Worm (Caenorhabditis elegans) whole organism, young adult: Measurements from ENCODE around the gene nspb-2.
A peak's percentile ranks its signal among the peaks of the same experiment; 100 is the strongest.

Experiments used
- B0019.2 ChIP-seq: fragments of 200-800 bp; sonication (Bioruptor generic); conservative IDR thresholded peaks from 2 replicates; pipeline ENCODE4 v1.3.6; 2022; ENCODE audit warnings: missing genetic modification reagents, missing genetic modification characterization, missing compliant biosample characterization
- B0261.1 ChIP-seq: sonication (generic microtip); optimal IDR thresholded peaks from 2 replicates; lab custom pipeline; 2016; ENCODE audit warnings: mild to moderate bottlenecking, missing genetic modification characterization, moderate library complexity, missing compliant biosample characterization
- B0336.3 ChIP-seq: fragments of 200-800 bp; sonication (Bioruptor generic); IDR thresholded peaks from 2 replicates; pipeline ENCODE4 v1.3.6; 2022; ENCODE audit warnings: missing genetic modification characterization, missing compliant biosample characterization
- C17E4.6 ChIP-seq: fragments of 200-800 bp; sonication (Bioruptor generic); IDR thresholded peaks from 2 replicates; pipeline ENCODE4 v1.3.6; 2022; ENCODE audit warnings: missing genetic modification reagents, missing genetic modification characterization, missing compliant biosample characterization
- F39B2.1 ChIP-seq: fragments of 200-800 bp; sonication (Bioruptor generic); IDR thresholded peaks from 2 replicates; pipeline ENCODE4 v1.3.6; 2022; ENCODE audit warnings: missing genetic modification reagents, missing genetic modification characterization, missing compliant biosample characterization
- F49E8.2 ChIP-seq: sonication (generic microtip); optimal IDR thresholded peaks from 3 replicates; lab custom pipeline; 2017; ENCODE audit warnings: missing genetic modification characterization, mild to moderate bottlenecking, missing compliant biosample characterization, antibody characterized with exemption, moderate library complexity; ENCODE audit not compliant: insufficient read depth
- F52B5.7 ChIP-seq: sonication (generic microtip); optimal IDR thresholded peaks from 2 replicates; lab custom pipeline; 2016; ENCODE audit warnings: mild to moderate bottlenecking, missing genetic modification characterization, missing compliant biosample characterization
- F57A8.1 ChIP-seq: fragments of 200-800 bp; sonication (Bioruptor generic); optimal IDR thresholded peaks from 2 replicates; lab custom pipeline; 2018; ENCODE audit warnings: mild to moderate bottlenecking, missing genetic modification characterization, moderate library complexity, missing compliant biosample characterization
- K12H6.12 ChIP-seq: fragments of 200-800 bp; sonication (Bioruptor generic); optimal IDR thresholded peaks from 2 replicates; lab custom pipeline; 2018; ENCODE audit warnings: mild to moderate bottlenecking, missing genetic modification characterization, missing compliant biosample characterization
- Y56A3A.18 ChIP-seq: fragments of 200-800 bp; sonication (Bioruptor generic); IDR thresholded peaks from 2 replicates; pipeline ENCODE4 v1.3.6; 2022; ENCODE audit warnings: missing genetic modification reagents, missing genetic modification characterization, missing compliant biosample characterization
- Y95B8A.8 ChIP-seq: fragments of 200-800 bp; sonication (Bioruptor generic); IDR thresholded peaks from 2 replicates; pipeline ENCODE4 v1.3.6; 2022; ENCODE audit warnings: missing genetic modification reagents, missing genetic modification characterization, missing compliant biosample characterization
- akir-1 ChIP-seq: fragments of 200-800 bp; sonication (Bioruptor generic); optimal IDR thresholded peaks from 2 replicates; lab custom pipeline; 2018; ENCODE audit warnings: mild to moderate bottlenecking, missing genetic modification characterization, moderate library complexity, missing compliant biosample characterization
- ama-1 ChIP-seq, 3 experiments: fragments of 150-350 bp in 1 of 3; sonication (generic microtip) in 2 of 3; optimal IDR thresholded peaks; 2 replicates each; lab custom pipeline; 2014 to 2018; ENCODE audit warnings: missing biosample characterization in 2 of 3, missing genetic modification characterization in 2 of 3, missing genetic modification reagents in 2 of 3
- attf-5 ChIP-seq: fragments of 200-800 bp; sonication (Bioruptor generic); optimal IDR thresholded peaks from 2 replicates; lab custom pipeline; 2018; ENCODE audit warnings: mild to moderate bottlenecking, missing genetic modification characterization, missing compliant biosample characterization
- attf-6 ChIP-seq: fragments of 200-800 bp; sonication (Bioruptor generic); IDR thresholded peaks from 2 replicates; pipeline ENCODE4 v1.3.6; 2022; ENCODE audit warnings: missing genetic modification reagents, missing genetic modification characterization, missing compliant biosample characterization
- bed-1 ChIP-seq: fragments of 200-800 bp; sonication (Bioruptor generic); IDR thresholded peaks from 2 replicates; pipeline ENCODE4 v1.3.6; 2022; ENCODE audit warnings: missing genetic modification reagents, missing genetic modification characterization, missing compliant biosample characterization
- ceh-79 ChIP-seq: sonication (generic microtip); optimal IDR thresholded peaks from 2 replicates; lab custom pipeline; 2017; ENCODE audit warnings: mild to moderate bottlenecking, missing genetic modification characterization, missing compliant biosample characterization
- ceh-91 ChIP-seq: fragments of 200-800 bp; sonication (Bioruptor generic); IDR thresholded peaks from 2 replicates; pipeline ENCODE4 v1.3.6; 2022; ENCODE audit warnings: missing genetic modification reagents, missing genetic modification characterization, missing compliant biosample characterization
- dox-1 ChIP-seq: fragments of 200-800 bp; sonication (Bioruptor generic); IDR thresholded peaks from 2 replicates; pipeline ENCODE4 v1.3.6; 2022; ENCODE audit warnings: missing genetic modification reagents, missing genetic modification characterization, missing compliant biosample characterization
- dpff-1 ChIP-seq: sonication (generic microtip); optimal IDR thresholded peaks from 2 replicates; lab custom pipeline; 2017; ENCODE audit warnings: mild to moderate bottlenecking, missing genetic modification characterization, missing compliant biosample characterization
- efl-1 ChIP-seq: fragments of 150-350 bp; optimal IDR thresholded peaks from 2 replicates; lab custom pipeline; 2014; ENCODE audit warnings: missing biosample characterization, missing genetic modification reagents, missing genetic modification characterization
- egrh-3 ChIP-seq: fragments of 200-800 bp; sonication (Bioruptor generic); IDR thresholded peaks from 2 replicates; pipeline ENCODE4 v1.3.6; 2022; ENCODE audit warnings: missing genetic modification reagents, missing genetic modification characterization, missing compliant biosample characterization
- hrde-1 ChIP-seq: sonication (generic microtip); optimal IDR thresholded peaks from 2 replicates; lab custom pipeline; 2016; ENCODE audit warnings: missing genetic modification characterization, mild to moderate bottlenecking, missing compliant biosample characterization, moderate library complexity, missing genotype, missing genetic modification reagents, borderline replicate concordance
- lin-35 ChIP-seq, 3 experiments: fragments of 150-350 bp in 2 of 3; sonication (generic microtip) in 1 of 3; optimal IDR thresholded peaks; 2 replicates each; lab custom pipeline; 2014 to 2018; ENCODE audit warnings: missing biosample characterization in 3 of 3, missing genetic modification characterization in 3 of 3, missing genetic modification reagents in 3 of 3
- lir-1 ChIP-seq: fragments of 200-800 bp; sonication (Bioruptor generic); conservative IDR thresholded peaks from 2 replicates; pipeline ENCODE4 v1.3.6; 2022; ENCODE audit warnings: missing genetic modification reagents, missing genetic modification characterization, missing compliant biosample characterization
- nfya-1 ChIP-seq: sonication (generic microtip); optimal IDR thresholded peaks from 2 replicates; lab custom pipeline; 2017; ENCODE audit warnings: antibody characterized with exemption, missing compliant biosample characterization, missing genetic modification characterization, borderline replicate concordance; ENCODE audit not compliant: insufficient read depth
- pbrm-1 ChIP-seq: fragments of 200-800 bp; sonication (Bioruptor generic); IDR thresholded peaks from 2 replicates; pipeline ENCODE4 v1.3.6; 2022; ENCODE audit warnings: missing genetic modification reagents, missing genetic modification characterization, missing compliant biosample characterization
- rcor-1 ChIP-seq: fragments of 200-800 bp; sonication (Bioruptor generic); IDR thresholded peaks from 2 replicates; pipeline ENCODE4 v1.3.6; 2022; ENCODE audit warnings: missing genetic modification reagents, missing genetic modification characterization, missing compliant biosample characterization
- rec-8 ChIP-seq, 2 experiments: sonication (generic microtip); optimal IDR thresholded peaks; 2 replicates each; lab custom pipeline; 2016; ENCODE audit warnings: mild to moderate bottlenecking in 2 of 2, missing genetic modification characterization in 2 of 2, missing genetic modification reagents in 2 of 2, missing genotype in 2 of 2, missing biosample characterization in 1 of 2, missing compliant biosample characterization in 1 of 2, moderate library complexity in 1 of 2
- repo-1 ChIP-seq: sonication (generic microtip); optimal IDR thresholded peaks from 2 replicates; lab custom pipeline; 2017; ENCODE audit warnings: mild to moderate bottlenecking, missing genetic modification characterization, missing compliant biosample characterization
- snpc-1.3 ChIP-seq: sonication (generic microtip); optimal IDR thresholded peaks from 2 replicates; lab custom pipeline; 2017; ENCODE audit warnings: missing genetic modification characterization, mild to moderate bottlenecking, missing compliant biosample characterization, antibody characterized with exemption, moderate library complexity, missing genotype, missing genetic modification reagents; ENCODE audit not compliant: insufficient read depth
- snpc-3.4 ChIP-seq: sonication (generic microtip); optimal IDR thresholded peaks from 2 replicates; lab custom pipeline; 2017; ENCODE audit warnings: missing genetic modification characterization, mild to moderate bottlenecking, missing compliant biosample characterization, antibody characterized with exemption, moderate library complexity, missing genotype, missing genetic modification reagents
- snpc-4 ChIP-seq, 5 experiments: fragments of 150-350 bp in 1 of 5; sonication (generic microtip) in 4 of 5; optimal IDR thresholded peaks; 2 replicates each; lab custom pipeline; 2014 to 2018; ENCODE audit warnings: missing genetic modification characterization in 5 of 5, missing biosample characterization in 3 of 5, antibody characterized with exemption in 2 of 5, mild to moderate bottlenecking in 2 of 5, missing compliant biosample characterization in 2 of 5, missing genotype in 2 of 5, moderate library complexity in 2 of 5, missing genetic modification reagents in 1 of 5
- sptf-2 ChIP-seq: fragments of 200-800 bp; sonication (Bioruptor generic); optimal IDR thresholded peaks from 2 replicates; lab custom pipeline; 2018; ENCODE audit warnings: mild to moderate bottlenecking, missing genetic modification characterization, missing compliant biosample characterization
- tbp1 ChIP-seq: fragments of 200-800 bp; sonication (Bioruptor generic); optimal IDR thresholded peaks from 2 replicates; lab custom pipeline; 2018; ENCODE audit warnings: mild to moderate bottlenecking, missing genetic modification characterization, missing compliant biosample characterization
- unc-130 ChIP-seq: sonication (generic microtip); optimal IDR thresholded peaks from 2 replicates; lab custom pipeline; 2016; ENCODE audit warnings: missing genetic modification reagents, missing genetic modification characterization, missing compliant biosample characterization
- unc-62 ChIP-seq: fragments of 150-350 bp; optimal IDR thresholded peaks from 2 replicates; lab custom pipeline; 2014; ENCODE audit warnings: missing biosample characterization, missing genetic modification reagents, missing genetic modification characterization
- zfh-2 ChIP-seq: fragments of 200-800 bp; sonication (Bioruptor generic); conservative IDR thresholded peaks from 2 replicates; pipeline ENCODE4 v1.3.6; 2022; ENCODE audit warnings: missing genetic modification reagents, missing genetic modification characterization, missing compliant biosample characterization
- ztf-18 ChIP-seq: sonication (generic microtip); optimal IDR thresholded peaks from 2 replicates; lab custom pipeline; 2016; ENCODE audit warnings: missing genotype, mild to moderate bottlenecking, missing genetic modification characterization, missing compliant biosample characterization
- ztf-25 ChIP-seq: fragments of 200-800 bp; sonication (Bioruptor generic); IDR thresholded peaks from 2 replicates; pipeline ENCODE4 v1.3.6; 2022; ENCODE audit warnings: missing genetic modification reagents, missing genetic modification characterization, missing compliant biosample characterization
- ztf-28 ChIP-seq: fragments of 200-800 bp; sonication (Bioruptor generic); IDR thresholded peaks from 2 replicates; pipeline ENCODE4 v1.3.6; 2022; ENCODE audit warnings: missing genetic modification reagents, missing genetic modification characterization, missing compliant biosample characterization
- ztf-6 ChIP-seq: fragments of 200-800 bp; sonication (Bioruptor generic); IDR thresholded peaks from 2 replicates; pipeline ENCODE4 v1.3.6; 2022; ENCODE audit warnings: missing genetic modification reagents, missing genetic modification characterization, missing compliant biosample characterization

The nspb-2 gene

DNA sequence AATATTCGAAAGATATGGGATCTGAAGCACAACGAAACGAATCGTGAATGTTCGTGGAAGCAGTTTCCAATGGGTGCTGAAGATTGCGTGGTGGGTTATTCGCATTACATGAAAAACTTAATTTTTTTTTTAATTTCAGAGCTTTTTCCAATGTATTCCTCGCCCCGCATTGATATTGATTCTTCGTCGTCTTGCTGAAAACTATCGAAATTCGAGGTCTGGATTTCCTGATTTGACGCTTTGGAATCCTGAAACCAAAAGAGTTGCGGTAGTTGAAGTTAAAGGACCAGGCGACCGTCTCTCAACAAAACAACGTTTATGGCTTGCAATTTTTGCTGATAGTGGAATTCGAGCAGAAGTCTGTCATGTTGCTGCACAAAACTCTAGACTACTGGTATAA is 39.5 kb upstream of the nspb-2 start (continued):
- TF ChIP-seq B0261.1 (tag; lab: Kevin White, UChicago) (no peak), unc-62 (GFP tag; lab: Kevin White, UChicago) (no peak), zfh-2 (no peak), repo-1 (tag; lab: Kevin White, UChicago) (peak; percentile 56), efl-1 (GFP tag; lab: Kevin White, UChicago) (no peak), lir-1 (GFP tag; lab: Robert Waterston, UW) (no peak), ztf-28 (no peak), attf-6 (no peak), nfya-1 (tag; lab: Kevin White, UChicago) (no peak), dox-1 (no peak), ceh-91 (GFP tag; lab: Robert Waterston, UW) (no peak), F39B2.1 (GFP tag; lab: Robert Waterston, UW) (no peak), ceh-79 (tag; lab: Kevin White, UChicago) (no peak), akir-1 (GFP tag; lab: Kevin White, UChicago) (no peak), sptf-2 (GFP tag; lab: Kevin White, UChicago) (no peak), snpc-4 (GFP tag; optimal IDR thresholded peaks at IDR 0.05; lab: Kevin White, UChicago) (no peak), snpc-4 (tag; optimal IDR thresholded peaks at IDR 0.05; lab: Kevin White, UChicago) (peak in 1 of 4 experiments; percentile 9), pbrm-1 (GFP tag; lab: Robert Waterston, UW) (no peak), dpff-1 (no peak), lin-35 (GFP tag; optimal IDR thresholded peaks at IDR 0.05; lab: Kevin White, UChicago) (no peak), C17E4.6 (GFP tag; lab: Robert Waterston, UW) (no peak), ztf-6 (GFP tag; lab: Robert Waterston, UW) (no peak), unc-130 (no peak), ztf-18 (tag; lab: Kevin White, UChicago) (no peak), ztf-25 (no peak), rcor-1 (no peak), F49E8.2 (tag; lab: Kevin White, UChicago) (no peak), B0019.2 (GFP tag; lab: Robert Waterston, UW) (no peak), Y56A3A.18 (GFP tag; lab: Robert Waterston, UW) (no peak), ama-1 (optimal IDR thresholded peaks at IDR 0.05; lab: Kevin White, UChicago) (no peak), ama-1 (GFP tag; optimal IDR thresholded peaks at IDR 0.05; lab: Kevin White, UChicago) (no peak), F57A8.1 (GFP tag; lab: Kevin White, UChicago) (no peak), hrde-1 (tag; lab: Kevin White, UChicago) (no peak), F52B5.7 (tag; lab: Kevin White, UChicago) (no peak), Y95B8A.8 (GFP tag; lab: Robert Waterston, UW) (0 out of 2 replicates have a peak, but pooled peaks have one; percentile 22), snpc-3.4 (tag; lab: Kevin White, UChicago) (no peak), K12H6.12 (tag; lab: Kevin White, UChicago) (no peak), B0336.3 (GFP tag; lab: Robert Waterston, UW) (peak; percentile 48; the same call in 1 of the 2 replicates), attf-5 (GFP tag; lab: Kevin White, UChicago) (no peak), tbp1 (no peak), bed-1 (GFP tag; lab: Robert Waterston, UW) (no peak), rec-8 (tag; optimal IDR thresholded peaks at IDR 0.05; lab: Kevin White, UChicago) (no peak), egrh-3 (GFP tag; lab: Robert Waterston, UW) (no peak), snpc-1.3 (no peak)
